Worm (Caenorhabditis elegans): Measurements from ENCODE around the gene F31D5.2.
A peak's percentile ranks its signal among the peaks of the same experiment; 100 is the strongest.

F31D5.2 gene

DNA sequence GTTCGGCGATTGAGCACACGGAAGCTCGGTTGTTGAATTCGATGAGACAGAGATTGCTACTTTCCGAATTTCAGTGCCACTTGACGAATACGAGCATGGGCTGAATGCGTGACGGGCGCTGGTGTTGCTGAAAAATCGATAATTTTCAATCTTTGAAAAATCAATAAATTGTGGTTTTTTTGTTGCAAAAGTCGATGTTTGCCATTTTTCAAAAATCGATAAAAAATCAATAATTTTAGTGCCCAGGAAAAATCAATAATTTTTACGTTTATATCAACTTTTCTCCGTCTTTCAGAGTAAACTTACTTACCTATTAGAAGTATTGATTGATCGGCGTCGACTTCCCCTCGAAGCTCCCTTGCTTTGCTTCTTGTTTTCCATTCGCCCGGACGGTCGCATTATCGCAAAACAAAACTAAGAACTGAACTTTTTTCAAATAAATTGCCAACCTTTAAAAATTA, 41.2 kb downstream of the F31D5.2 start, which contains the start of gene C16A11.7:
Gene C16A11.7, minus strand, starts transcription at position 411 of the 461 bp plus-strand sequence.
- TF ChIP-seq egl-5 (tag; optimal IDR thresholded peaks at IDR 0.05): no peak
- TF ChIP-seq ceh-28 (tag; optimal IDR thresholded peaks at IDR 0.05): peak; percentile 93

DNA sequence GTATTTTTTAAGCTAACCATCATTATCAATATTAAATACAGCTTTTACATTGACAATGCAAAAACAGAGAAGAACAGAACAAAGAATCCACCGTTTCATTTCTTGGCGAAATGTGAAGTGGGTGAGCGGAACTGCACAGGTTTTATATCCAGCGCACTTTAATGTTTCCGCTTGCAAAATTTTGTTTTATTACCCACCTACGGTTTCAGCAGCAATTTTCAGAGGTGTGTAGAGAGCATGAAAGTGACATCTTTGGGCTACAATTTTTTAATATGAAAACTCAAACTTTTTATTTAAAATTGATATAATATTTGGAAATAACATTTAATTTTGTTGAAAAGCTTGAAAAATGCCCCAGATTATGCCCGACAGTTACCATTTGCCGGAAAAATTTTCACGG, 43.3 kb downstream of the F31D5.2 start, which contains the start of gene clec-135:
Gene clec-135, minus strand, starts transcription at position 101 of the 400 bp plus-strand sequence.
- TF ChIP-seq mml-1 (tag; optimal IDR thresholded peaks at IDR 0.05) (no peak), ama-1 (optimal IDR thresholded peaks at IDR 0.05) (no peak), nfya-1 (tag; optimal IDR thresholded peaks at IDR 0.05; ENCODE audit: insufficient read depth) (no peak), lin-39 (tag; optimal IDR thresholded peaks at IDR 0.05) (no peak), zag-1 (tag; optimal IDR thresholded peaks at IDR 0.05) (no peak), aly-2 (tag; optimal IDR thresholded peaks at IDR 0.05) (no peak), jun-1 (tag; optimal IDR thresholded peaks at IDR 0.05) (no peak), fkh-10 (GFP tag; optimal IDR thresholded peaks at IDR 0.05) (no peak), ztf-11 (tag; optimal IDR thresholded peaks at IDR 0.05) (no peak), elt-3 (tag; optimal IDR thresholded peaks at IDR 0.05) (no peak), egl-5 (tag; optimal IDR thresholded peaks at IDR 0.05) (no peak), lsy-12 (tag; optimal IDR thresholded peaks at IDR 0.05) (no peak), eor-1 (tag; optimal IDR thresholded peaks at IDR 0.05) (no peak), unc-62 (GFP tag; optimal IDR thresholded peaks at IDR 0.05) (no peak), elt-2 (tag; optimal IDR thresholded peaks at IDR 0.05) (no peak), nhr-23 (tag; optimal IDR thresholded peaks at IDR 0.05) (no peak), daf-12 (tag; optimal IDR thresholded peaks at IDR 0.05) (no peak), nhr-237 (tag; optimal IDR thresholded peaks at IDR 0.05) (no peak), egl-27 (tag; optimal IDR thresholded peaks at IDR 0.05) (no peak)

DNA sequence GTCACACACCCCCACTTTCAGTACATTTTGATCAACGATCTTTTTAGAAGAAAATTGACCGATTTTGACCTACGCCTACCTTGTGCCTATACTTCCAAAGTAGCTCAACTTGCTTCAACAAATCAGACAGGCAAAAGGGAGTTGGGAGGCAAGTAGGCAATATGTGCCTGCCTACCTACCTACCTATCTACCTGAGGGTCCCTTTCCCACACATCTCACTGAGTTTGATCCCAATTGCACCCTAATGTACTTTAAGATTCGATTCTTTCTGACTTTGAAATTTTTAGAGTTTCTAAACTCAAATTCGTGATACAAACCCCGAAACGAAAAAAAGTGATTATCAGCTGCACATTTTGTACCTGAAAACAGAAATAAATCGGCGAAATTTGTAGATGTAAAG, 52.3 kb downstream of the F31D5.2 start:
- TF ChIP-seq fos-1 (tag; optimal IDR thresholded peaks at IDR 0.05): no peak
- no peak for TF ChIP-seq daf-12 (tag; optimal IDR thresholded peaks at IDR 0.05)
- no peak for TF ChIP-seq elt-1 (tag; optimal IDR thresholded peaks at IDR 0.05)
- TF ChIP-seq snpc-4 (tag; optimal IDR thresholded peaks at IDR 0.05): no peak
- TF ChIP-seq elt-2 (tag; optimal IDR thresholded peaks at IDR 0.05): no peak
- TF ChIP-seq nhr-23 (tag; optimal IDR thresholded peaks at IDR 0.05): no peak
- no peak for TF ChIP-seq pqm-1 (tag; optimal IDR thresholded peaks at IDR 0.05)
- TF ChIP-seq ceh-82 (tag; optimal IDR thresholded peaks at IDR 0.05): no peak
- TF ChIP-seq pha-4 (tag; optimal IDR thresholded peaks at IDR 0.05): no peak
- TF ChIP-seq lin-15B (tag; optimal IDR thresholded peaks at IDR 0.05): no peak
- no peak for TF ChIP-seq sea-2 (GFP tag; optimal IDR thresholded peaks at IDR 0.05)
- TF ChIP-seq elt-3 (tag; optimal IDR thresholded peaks at IDR 0.05): no peak
- TF ChIP-seq nhr-11 (tag; optimal IDR thresholded peaks at IDR 0.05): no peak
- TF ChIP-seq ZK546.5 (tag; optimal IDR thresholded peaks at IDR 0.05): no peak
- no peak for TF ChIP-seq lsy-12 (tag; optimal IDR thresholded peaks at IDR 0.05)
- TF ChIP-seq nhr-77 (tag; optimal IDR thresholded peaks at IDR 0.05): no peak
- no peak for TF ChIP-seq ama-1 (optimal IDR thresholded peaks at IDR 0.05)
- no peak for TF ChIP-seq ceh-9 (tag; optimal IDR thresholded peaks at IDR 0.05)
- TF ChIP-seq fkh-10 (GFP tag; optimal IDR thresholded peaks at IDR 0.05): no peak

Data from whole organism, L3 larva.